Worm (Caenorhabditis elegans): ENCODE measurements around the gene fic-1.
A peak's percentile ranks its signal among the peaks of the same experiment; 100 is the strongest.

The fic-1 gene

ce11 chrIV:10918877-10919560 lies 18.2 kb upstream of the fic-1 start:
- no peak for TF ChIP-seq unc-130 (GFP tag; optimal IDR thresholded peaks at IDR 0.05)
- 0 out of 2 replicates have a peak, but pooled peaks have one; percentile 39 for TF ChIP-seq T26A8.4 (GFP tag; IDR thresholded peaks at IDR 0.05)
- TF ChIP-seq pqm-1 (tag; optimal IDR thresholded peaks at IDR 0.05) = peak; percentile 3
- no peak for TF ChIP-seq ZK337.2 (GFP tag; IDR thresholded peaks at IDR 0.05)
- TF ChIP-seq duxl-1 (tag; optimal IDR thresholded peaks at IDR 0.05; ENCODE audit: poor library complexity) = peak; percentile 42
- 0 out of 2 replicates have a peak, but pooled peaks have one; percentile 4 for TF ChIP-seq ceh-44 (GFP tag; IDR thresholded peaks at IDR 0.05)
- TF ChIP-seq nhr-28 (tag; optimal IDR thresholded peaks at IDR 0.05) = peak; percentile 76
- no peak for TF ChIP-seq ceh-28 (tag; optimal IDR thresholded peaks at IDR 0.05)
- TF ChIP-seq snpc-4 (tag; optimal IDR thresholded peaks at IDR 0.05) = no peak
- TF ChIP-seq hlh-30 (tag; optimal IDR thresholded peaks at IDR 0.05; ENCODE audit: insufficient read depth) = peak; percentile 96
- TF ChIP-seq mes-2 (tag; optimal IDR thresholded peaks at IDR 0.05; ENCODE audit: poor library complexity, severe bottlenecking) = peak; percentile 66
- no peak for TF ChIP-seq ztf-7 (tag; optimal IDR thresholded peaks at IDR 0.05)
- no peak for TF ChIP-seq ceh-32 (tag; optimal IDR thresholded peaks at IDR 0.05; ENCODE audit: poor library complexity)
- TF ChIP-seq zip-11 (GFP tag; IDR thresholded peaks at IDR 0.05) = no peak
- no peak for TF ChIP-seq lin-15B (tag; optimal IDR thresholded peaks at IDR 0.05)
- TF ChIP-seq nhr-237 (tag; optimal IDR thresholded peaks at IDR 0.05) = no peak
- no peak for TF ChIP-seq Y75B8A.6 (GFP tag; IDR thresholded peaks at IDR 0.05)
- TF ChIP-seq lin-13 (GFP tag; optimal IDR thresholded peaks at IDR 0.05) = peak; percentile 41
- TF ChIP-seq nhr-42 (GFP tag; IDR thresholded peaks at IDR 0.05) = peak; percentile 42; the same call in 1 of the 2 replicates
- TF ChIP-seq T20F7.1 (GFP tag; optimal IDR thresholded peaks at IDR 0.05) = peak; percentile 56
- no peak for TF ChIP-seq zip-2 (tag; optimal IDR thresholded peaks at IDR 0.05)
- TF ChIP-seq nhr-25 (tag; optimal IDR thresholded peaks at IDR 0.05; ENCODE audit: borderline replicate concordance, insufficient read depth) = no peak
- peak; percentile 93 for TF ChIP-seq hlh-11 (tag; optimal IDR thresholded peaks at IDR 0.05)
- peak; percentile 64 for TF ChIP-seq dmd-6 (GFP tag; IDR thresholded peaks at IDR 0.05)
- TF ChIP-seq nhr-111 (GFP tag; optimal IDR thresholded peaks at IDR 0.05) = no peak
- peak; percentile 89 for TF ChIP-seq mxl-3 (GFP tag; optimal IDR thresholded peaks at IDR 0.05)
- 0 out of 2 replicates have a peak, but pooled peaks have one; percentile 36 for TF ChIP-seq arid-1 (GFP tag; conservative IDR thresholded peaks at IDR 0.05)
- no peak for TF ChIP-seq skn-1 (tag; optimal IDR thresholded peaks at IDR 0.05)
- TF ChIP-seq dmd-9 (GFP tag; IDR thresholded peaks at IDR 0.05) = no peak
- TF ChIP-seq zfp-2 (tag; optimal IDR thresholded peaks at IDR 0.05) = no peak
- TF ChIP-seq daf-12 (tag; optimal IDR thresholded peaks at IDR 0.05) = no peak
- no peak for TF ChIP-seq lim-7 (GFP tag; IDR thresholded peaks at IDR 0.05)
- no peak for TF ChIP-seq fos-1 (tag; optimal IDR thresholded peaks at IDR 0.05)
- TF ChIP-seq ZK546.5 (tag; optimal IDR thresholded peaks at IDR 0.05) = no peak
- TF ChIP-seq ceh-82 (tag; optimal IDR thresholded peaks at IDR 0.05) = no peak
- no peak for TF ChIP-seq saeg-2 (GFP tag; IDR thresholded peaks at IDR 0.05)
- TF ChIP-seq hif-1 (tag; optimal IDR thresholded peaks at IDR 0.05) = peak; percentile 89 to 99
- no peak for TF ChIP-seq mxl-2 (GFP tag; conservative IDR thresholded peaks at IDR 0.05)
- TF ChIP-seq nhr-76 (tag; optimal IDR thresholded peaks at IDR 0.05) = no peak
- TF ChIP-seq lin-29 (GFP tag; IDR thresholded peaks at IDR 0.05) = no peak
- no peak for TF ChIP-seq pha-4 (GFP tag; IDR thresholded peaks at IDR 0.05)
- peak; percentile 74 for TF ChIP-seq pha-4 (tag; optimal IDR thresholded peaks at IDR 0.05)
- TF ChIP-seq cey-2 (tag; optimal IDR thresholded peaks at IDR 0.05; ENCODE audit: borderline replicate concordance, insufficient read depth) = no peak
- TF ChIP-seq ceh-62 (tag; optimal IDR thresholded peaks at IDR 0.05) = no peak
- TF ChIP-seq daf-8 (GFP tag; IDR thresholded peaks at IDR 0.05) = no peak
- no peak for TF ChIP-seq F49E8.2 (tag; optimal IDR thresholded peaks at IDR 0.05; ENCODE audit: borderline replicate concordance)
- TF ChIP-seq dve-1 (tag; optimal IDR thresholded peaks at IDR 0.05; ENCODE audit: insufficient read depth) = peak; percentile 76
- TF ChIP-seq aly-2 (tag; optimal IDR thresholded peaks at IDR 0.05) = no peak
- peak; percentile 53 for TF ChIP-seq nhr-77 (tag; optimal IDR thresholded peaks at IDR 0.05)
- TF ChIP-seq Y48G9A.11 (GFP tag; IDR thresholded peaks at IDR 0.05) = no peak

Data from whole organism, L4 larva.